Worm (Caenorhabditis elegans): Measurements from ENCODE around the gene srz-18.

The srz-18 gene

DNA sequence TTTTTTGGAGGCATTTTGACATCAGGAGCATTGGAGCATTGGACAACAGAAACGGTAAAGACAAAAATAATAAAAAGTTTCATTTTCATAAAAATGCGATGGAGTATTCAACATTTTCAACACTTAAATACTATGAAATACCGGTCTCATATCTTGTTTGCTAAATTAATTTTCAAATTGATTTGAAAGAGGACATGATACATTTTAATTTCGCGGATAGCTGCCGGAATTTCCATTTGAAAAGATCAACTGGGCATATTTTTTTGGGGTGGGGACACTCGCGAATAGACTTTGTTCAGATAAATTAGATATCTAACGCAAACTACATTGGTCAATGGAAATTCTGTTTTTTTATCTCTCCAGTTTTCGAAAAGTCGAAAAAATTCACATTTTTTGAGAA lies 31.8 kb upstream of the srz-18 start, which contains the start of gene F26F2.10:
TSS of gene F26F2.10 (minus strand) at position 101 of the 400 bp plus-strand sequence.
- TF ChIP-seq sea-2 (GFP tag; optimal IDR thresholded peaks at IDR 0.05): no peak
- TF ChIP-seq eor-1 (tag; optimal IDR thresholded peaks at IDR 0.05): no peak

DNA sequence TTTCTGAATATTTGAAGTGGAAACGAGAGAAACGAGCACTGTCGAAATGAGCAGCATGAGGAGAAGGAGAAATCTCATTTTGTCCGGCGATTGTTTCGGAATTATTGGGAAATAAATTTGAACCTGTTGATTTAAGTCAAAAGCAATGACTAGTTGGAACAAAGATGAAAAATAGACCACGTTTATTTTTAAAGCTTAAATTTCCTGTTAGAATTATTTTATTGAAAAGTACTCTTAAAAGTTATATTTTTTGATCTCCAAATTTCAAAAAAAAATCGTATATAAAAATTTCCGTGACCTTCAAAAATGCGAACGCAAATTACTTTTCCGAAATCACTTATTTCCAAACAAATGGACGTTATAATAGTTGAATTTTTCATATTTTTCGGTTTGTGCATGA lies 30.9 kb upstream of the srz-18 start, which contains the start of gene F26F2.11:
TSS of gene F26F2.11 (minus strand) at position 101 of the 400 bp plus-strand sequence.
- TF ChIP-seq fkh-2 (tag; optimal IDR thresholded peaks at IDR 0.05): no peak
- TF ChIP-seq ama-1 (optimal IDR thresholded peaks at IDR 0.05): no peak
- TF ChIP-seq unc-62 (GFP tag; optimal IDR thresholded peaks at IDR 0.05): no peak
- no peak for TF ChIP-seq lin-15B (tag; optimal IDR thresholded peaks at IDR 0.05)
- no peak for TF ChIP-seq ceh-82 (tag; optimal IDR thresholded peaks at IDR 0.05)
- no peak for TF ChIP-seq lsy-12 (tag; optimal IDR thresholded peaks at IDR 0.05)
- no peak for TF ChIP-seq nhr-25 (tag; optimal IDR thresholded peaks at IDR 0.05)
- TF ChIP-seq tbx-2 (tag; optimal IDR thresholded peaks at IDR 0.05): no peak
- no peak for TF ChIP-seq hmg-11 (tag; optimal IDR thresholded peaks at IDR 0.05)

ce11 chrV:20597076-20597475 lies 29.4 kb upstream of the srz-18 start, which contains the start of gene F46B3.1:
F46B3.1 (minus strand) TSS chrV:20597176.
- TF ChIP-seq elt-2 (tag; optimal IDR thresholded peaks at IDR 0.05) (no peak), lin-15B (tag; optimal IDR thresholded peaks at IDR 0.05) (no peak), nhr-76 (tag; optimal IDR thresholded peaks at IDR 0.05) (no peak), mml-1 (tag; optimal IDR thresholded peaks at IDR 0.05) (no peak), fos-1 (tag; optimal IDR thresholded peaks at IDR 0.05) (no peak), egl-27 (tag; optimal IDR thresholded peaks at IDR 0.05) (no peak), fkh-2 (tag; optimal IDR thresholded peaks at IDR 0.05) (no peak), elt-1 (tag; optimal IDR thresholded peaks at IDR 0.05) (no peak), sea-2 (GFP tag; optimal IDR thresholded peaks at IDR 0.05) (no peak), nhr-67 (tag; optimal IDR thresholded peaks at IDR 0.05) (no peak), pqm-1 (tag; optimal IDR thresholded peaks at IDR 0.05) (no peak), ceh-82 (tag; optimal IDR thresholded peaks at IDR 0.05) (no peak), zag-1 (tag; optimal IDR thresholded peaks at IDR 0.05) (no peak), lin-39 (tag; optimal IDR thresholded peaks at IDR 0.05) (no peak), nhr-43 (tag; optimal IDR thresholded peaks at IDR 0.05; ENCODE audit: poor library complexity, severe bottlenecking) (no peak), pha-4 (tag; optimal IDR thresholded peaks at IDR 0.05) (no peak), R02D3.7 (tag; optimal IDR thresholded peaks at IDR 0.05) (no peak), daf-12 (tag; optimal IDR thresholded peaks at IDR 0.05) (no peak), unc-62 (GFP tag; optimal IDR thresholded peaks at IDR 0.05) (no peak), fkh-10 (GFP tag; optimal IDR thresholded peaks at IDR 0.05) (no peak)

DNA sequence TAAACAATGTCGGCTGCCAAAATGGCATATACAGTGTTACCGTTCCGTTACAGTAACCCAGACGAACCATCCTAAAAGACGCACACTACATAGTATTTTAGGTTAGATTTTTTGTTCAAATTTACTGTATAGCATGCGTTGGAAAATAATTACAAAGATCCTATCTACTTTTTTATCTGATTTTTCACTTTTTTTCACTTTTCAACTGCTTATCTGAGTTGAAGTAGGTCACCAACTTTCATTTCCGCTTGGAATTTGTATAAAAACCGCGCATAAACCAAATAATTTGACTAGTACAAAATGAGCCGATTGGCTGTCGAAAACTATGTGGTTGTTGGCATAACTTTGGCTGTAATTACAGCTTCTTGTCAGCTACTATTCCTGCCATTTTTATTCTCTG lies 26.7 kb upstream of the srz-18 start, which contains the start of gene col-163:
TSS of gene col-163 (plus strand) at position 301 of the 400 bp plus-strand sequence.
- TF ChIP-seq ZK546.5 (tag; optimal IDR thresholded peaks at IDR 0.05) (no peak), ama-1 (optimal IDR thresholded peaks at IDR 0.05) (no peak), ztf-4 (tag; optimal IDR thresholded peaks at IDR 0.05) (no peak), nhr-67 (tag; optimal IDR thresholded peaks at IDR 0.05) (no peak), skn-1 (tag; optimal IDR thresholded peaks at IDR 0.05) (no peak), egl-5 (tag; optimal IDR thresholded peaks at IDR 0.05) (no peak), lin-39 (tag; optimal IDR thresholded peaks at IDR 0.05) (no peak), fkh-10 (GFP tag; optimal IDR thresholded peaks at IDR 0.05) (no peak), mml-1 (tag; optimal IDR thresholded peaks at IDR 0.05) (no peak), ztf-11 (tag; optimal IDR thresholded peaks at IDR 0.05) (no peak), ceh-16 (tag; optimal IDR thresholded peaks at IDR 0.05) (no peak), hmg-11 (tag; optimal IDR thresholded peaks at IDR 0.05) (no peak), pqm-1 (tag; optimal IDR thresholded peaks at IDR 0.05) (no peak), nhr-23 (tag; optimal IDR thresholded peaks at IDR 0.05) (no peak), unc-62 (GFP tag; optimal IDR thresholded peaks at IDR 0.05) (no peak)

- TF ChIP-seq ztf-4 (tag; optimal IDR thresholded peaks at IDR 0.05) (no peak), egl-27 (tag; optimal IDR thresholded peaks at IDR 0.05) (no peak), aly-2 (tag; optimal IDR thresholded peaks at IDR 0.05) (no peak), sea-2 (GFP tag; optimal IDR thresholded peaks at IDR 0.05) (no peak), nfya-1 (tag; optimal IDR thresholded peaks at IDR 0.05; ENCODE audit: insufficient read depth) (no peak), skn-1 (tag; optimal IDR thresholded peaks at IDR 0.05) (no peak)
These were observed 25.8 kb upstream of the srz-18 start for ce11 chrV:20600704-20601103.
